Worm (Caenorhabditis elegans) whole organism, midembryonic: ENCODE data around the gene C17F4.3.

ENCODE experiments used
- T22C8.4 ChIP-seq: fragments of 200-800 bp; sonication (Bioruptor generic); IDR thresholded peaks from 2 replicates; pipeline ENCODE4 v1.3.6; 2022; ENCODE audit warnings: missing genetic modification characterization, missing compliant biosample characterization
- flt-1 ChIP-seq: fragments of 200-800 bp; sonication (Bioruptor generic); IDR thresholded peaks from 2 replicates; pipeline ENCODE4 v1.3.6; 2022; ENCODE audit warnings: missing genetic modification characterization, missing compliant biosample characterization
- ref-1 ChIP-seq: fragments of 200-800 bp; sonication (Bioruptor generic); conservative IDR thresholded peaks from 2 replicates; pipeline ENCODE4 v1.3.6; 2022; ENCODE audit warnings: missing genetic modification reagents, missing genetic modification characterization, missing compliant biosample characterization

DNA sequence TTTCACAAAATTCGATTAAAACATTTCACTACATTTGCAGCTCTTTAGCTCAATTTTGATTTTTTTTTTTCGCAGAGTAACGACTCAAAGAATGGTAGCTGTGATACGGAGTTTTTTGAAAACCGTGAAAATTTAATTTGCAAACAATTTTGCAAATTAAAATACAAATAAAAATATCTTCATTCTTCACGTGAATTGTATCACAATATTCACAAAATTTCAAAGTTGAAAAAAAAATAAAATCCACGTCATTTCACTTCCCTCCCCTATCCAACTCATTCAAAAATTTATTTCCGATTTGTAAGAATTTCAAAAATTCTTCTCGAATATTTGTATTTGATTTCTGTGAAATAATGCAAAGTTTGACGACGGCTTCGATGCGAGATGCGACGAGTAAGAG is 38.3 kb downstream of the C17F4.3 start, which contains the start of gene wht-4:
- no peak for TF ChIP-seq ref-1 (GFP tag; lab: Robert Waterston, UW)
- TF ChIP-seq T22C8.4 = no peak
- no peak for TF ChIP-seq flt-1
